Worm (Caenorhabditis elegans) whole organism, mixed stage, embryonic: ENCODE results near the gene srt-16.
"Not testable (repeated sequence)": the region's sequence is repeated elsewhere in the genome, so short reads cannot be mapped to it uniquely, and the experiment has no call there.

ENCODE experiments used
- M03D4.4 ChIP-seq: sonication (generic microtip); optimal IDR thresholded peaks from 2 replicates; lab custom pipeline; 2017; ENCODE audit warnings: mild to moderate bottlenecking, missing genetic modification characterization, missing compliant biosample characterization
- bed-3 ChIP-seq: fragments of 200-800 bp; sonication (Bioruptor generic); optimal IDR thresholded peaks from 3 replicates; lab custom pipeline; 2018; ENCODE audit warnings: mild to moderate bottlenecking, missing genetic modification characterization, moderate library complexity, missing compliant biosample characterization
- blmp-1 ChIP-seq: fragments of 150-350 bp; optimal IDR thresholded peaks from 2 replicates; lab custom pipeline; 2014; ENCODE audit warnings: missing biosample characterization, missing genetic modification characterization
- ceh-43 ChIP-seq: fragments of 200-800 bp; sonication (Bioruptor generic); optimal IDR thresholded peaks from 2 replicates; lab custom pipeline; 2018; ENCODE audit warnings: mild to moderate bottlenecking, missing genetic modification characterization, moderate library complexity, missing compliant biosample characterization
- ceh-83 ChIP-seq: fragments of 200-800 bp; sonication (Bioruptor generic); optimal IDR thresholded peaks from 2 replicates; lab custom pipeline; 2018; ENCODE audit warnings: mild to moderate bottlenecking, missing genetic modification characterization, missing compliant biosample characterization
- ces-1 ChIP-seq: fragments of 150-350 bp; optimal IDR thresholded peaks from 2 replicates; lab custom pipeline; 2014; ENCODE audit warnings: missing biosample characterization, missing genetic modification reagents, missing genetic modification characterization
- cnd-1 ChIP-seq: fragments of 200-800 bp; sonication (Bioruptor generic); optimal IDR thresholded peaks from 2 replicates; lab custom pipeline; 2018; ENCODE audit warnings: mild to moderate bottlenecking, missing genetic modification characterization, missing compliant biosample characterization
- drap-1 ChIP-seq: fragments of 200-800 bp; sonication (Bioruptor generic); optimal IDR thresholded peaks from 3 replicates; lab custom pipeline; 2018; ENCODE audit warnings: mild to moderate bottlenecking, missing genetic modification characterization, missing compliant biosample characterization
- elt-3 ChIP-seq: fragments of 150-350 bp; optimal IDR thresholded peaks from 2 replicates; lab custom pipeline; 2014; ENCODE audit warnings: missing biosample characterization, missing genetic modification characterization
- flh-1 ChIP-seq: fragments of 200-800 bp; sonication (Bioruptor generic); optimal IDR thresholded peaks from 2 replicates; lab custom pipeline; 2018; ENCODE audit warnings: mild to moderate bottlenecking, missing genetic modification characterization, moderate library complexity, missing compliant biosample characterization
- ham-2 ChIP-seq: fragments of 200-800 bp; sonication (Bioruptor generic); optimal IDR thresholded peaks from 2 replicates; lab custom pipeline; 2018; ENCODE audit warnings: mild to moderate bottlenecking, missing genetic modification characterization, missing compliant biosample characterization
- hlh-1 ChIP-seq: fragments of 150-350 bp; optimal IDR thresholded peaks from 2 replicates; lab custom pipeline; 2014; ENCODE audit warnings: missing biosample characterization, missing genetic modification reagents, missing genetic modification characterization
- lin-13 ChIP-seq: fragments of 150-350 bp; optimal IDR thresholded peaks from 2 replicates; lab custom pipeline; 2014; ENCODE audit warnings: missing biosample characterization, missing genetic modification characterization
- lin-32 ChIP-seq: fragments of 200-800 bp; sonication (Bioruptor generic); optimal IDR thresholded peaks from 2 replicates; lab custom pipeline; 2018; ENCODE audit warnings: mild to moderate bottlenecking, missing genetic modification characterization, missing compliant biosample characterization
- lsy-2 ChIP-seq: fragments of 150-350 bp; optimal IDR thresholded peaks from 2 replicates; lab custom pipeline; 2014; ENCODE audit warnings: missing biosample characterization, missing genetic modification characterization
- mep-1 ChIP-seq: fragments of 150-350 bp; optimal IDR thresholded peaks from 2 replicates; lab custom pipeline; 2017; ENCODE audit warnings: missing biosample characterization, missing genetic modification reagents, missing genetic modification characterization, inconsistent platforms
- mls-2 ChIP-seq: sonication (generic microtip); optimal IDR thresholded peaks from 2 replicates; lab custom pipeline; 2016; ENCODE audit warnings: mild to moderate bottlenecking, missing genetic modification characterization, moderate library complexity, missing compliant biosample characterization
- nhr-12 ChIP-seq: fragments of 150-350 bp; optimal IDR thresholded peaks from 2 replicates; lab custom pipeline; 2014; ENCODE audit warnings: missing biosample characterization, missing genetic modification characterization
- nhr-2 ChIP-seq: fragments of 150-350 bp; optimal IDR thresholded peaks from 2 replicates; lab custom pipeline; 2014; ENCODE audit warnings: missing biosample characterization, missing genetic modification characterization
- nhr-237 ChIP-seq: fragments of 150-350 bp; optimal IDR thresholded peaks from 2 replicates; lab custom pipeline; 2014; ENCODE audit warnings: missing biosample characterization, missing genetic modification characterization
- nhr-28 ChIP-seq: fragments of 150-350 bp; optimal IDR thresholded peaks from 2 replicates; lab custom pipeline; 2014; ENCODE audit warnings: missing biosample characterization, missing genetic modification characterization
- nhr-76 ChIP-seq: sonication (generic microtip); optimal IDR thresholded peaks from 2 replicates; lab custom pipeline; 2017; ENCODE audit warnings: missing biosample characterization, missing genetic modification characterization
- pha-4 ChIP-seq: fragments of 150-350 bp; optimal IDR thresholded peaks from 2 replicates; lab custom pipeline; 2018; ENCODE audit warnings: missing biosample characterization, missing genetic modification reagents, missing genetic modification characterization
- sem-2 ChIP-seq: fragments of 200-800 bp; sonication (Bioruptor generic); optimal IDR thresholded peaks from 2 replicates; lab custom pipeline; 2018; ENCODE audit warnings: mild to moderate bottlenecking, missing genetic modification characterization, missing compliant biosample characterization
- snpc-4 ChIP-seq: fragments of 150-350 bp; optimal IDR thresholded peaks from 2 replicates; lab custom pipeline; 2014; ENCODE audit warnings: missing biosample characterization, missing genetic modification characterization
- sptf-1 ChIP-seq: sonication (generic microtip); optimal IDR thresholded peaks from 2 replicates; lab custom pipeline; 2017; ENCODE audit warnings: mild to moderate bottlenecking, missing genetic modification characterization, moderate library complexity, missing compliant biosample characterization
- unc-120 ChIP-seq: sonication (generic microtip); optimal IDR thresholded peaks from 2 replicates; lab custom pipeline; 2017; ENCODE audit warnings: missing genetic modification characterization, missing compliant biosample characterization; ENCODE audit not compliant: poor library complexity, severe bottlenecking
- unc-39 ChIP-seq: fragments of 150-350 bp; optimal IDR thresholded peaks from 2 replicates; lab custom pipeline; 2014; ENCODE audit warnings: missing biosample characterization, missing genetic modification characterization
- unc-62 ChIP-seq: fragments of 150-350 bp; optimal IDR thresholded peaks from 2 replicates; lab custom pipeline; 2014; ENCODE audit warnings: missing biosample characterization, missing genetic modification reagents, missing genetic modification characterization
- zip-8 ChIP-seq: fragments of 150-350 bp; optimal IDR thresholded peaks from 2 replicates; lab custom pipeline; 2014; ENCODE audit warnings: missing biosample characterization, missing genetic modification characterization
- ztf-11 ChIP-seq: fragments of 150-350 bp; optimal IDR thresholded peaks from 2 replicates; lab custom pipeline; 2014; ENCODE audit warnings: missing biosample characterization, missing genetic modification characterization

The srt-16 gene

ce11 chrV:3104134-3104533 is 39.8 kb upstream of the srt-16 start, which contains the start of gene str-66:
Gene str-66, minus strand, starts transcription at chrV:3104234.
- TF ChIP-seq nhr-2 (no peak), nhr-28 (no peak), lsy-2 (tag; lab: Kevin White, UChicago) (no peak), blmp-1 (tag; lab: Kevin White, UChicago) (no peak), mls-2 (tag; lab: Kevin White, UChicago) (no peak)

DNA sequence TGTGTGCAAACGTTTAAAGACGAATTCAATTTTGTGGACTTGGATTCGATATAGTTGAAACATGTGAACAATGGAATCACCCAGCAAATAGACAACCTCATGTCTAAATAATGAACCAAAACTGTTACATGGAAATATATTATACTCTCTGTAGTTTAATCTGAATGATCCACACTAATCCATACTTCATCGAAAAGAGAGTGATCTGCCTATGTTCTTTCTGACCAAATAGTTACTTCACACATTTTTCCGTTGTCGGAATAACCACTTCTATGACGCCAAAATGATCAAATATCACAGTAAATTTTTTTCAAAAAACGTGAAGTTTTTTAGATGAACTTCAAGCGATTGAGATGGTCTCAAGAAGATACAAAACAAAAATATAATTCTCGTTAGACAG is 37.7 kb upstream of the srt-16 start, which contains the start of gene Y73C8C.4:
Y73C8C.4 (minus strand) TSS at position 101 of the 400 bp plus-strand sequence.
- TF ChIP-seq ces-1 (GFP tag; lab: Kevin White, UChicago); cnd-1 (tag; lab: Kevin White, UChicago); elt-3: not testable (repeated sequence)
- TF ChIP-seq, all 35 proteins: peak for 0; not testable (repeated sequence) for 35

- no peak for TF ChIP-seq snpc-4
- no peak for TF ChIP-seq ceh-83
- no peak for TF ChIP-seq mep-1
- no peak for TF ChIP-seq sptf-1 (tag; lab: Kevin White, UChicago)
- no peak for TF ChIP-seq ham-2
- no peak for TF ChIP-seq nhr-12
- TF ChIP-seq ceh-43 (GFP tag; lab: Kevin White, UChicago) = no peak
- TF ChIP-seq bed-3 (GFP tag; lab: Kevin White, UChicago) = no peak
- TF ChIP-seq nhr-2 = no peak
- no peak for TF ChIP-seq zip-8 (tag; lab: Kevin White, UChicago)
- no peak for TF ChIP-seq elt-3
- TF ChIP-seq hlh-1 (tag; lab: Kevin White, UChicago) = no peak
- TF ChIP-seq lin-32 (GFP tag; lab: Kevin White, UChicago) = no peak
- no peak for TF ChIP-seq nhr-237
- no peak for TF ChIP-seq lsy-2 (tag; lab: Kevin White, UChicago)
These were observed 36.2 kb upstream of the srt-16 start for ce11 chrV:3100527-3100926.

DNA sequence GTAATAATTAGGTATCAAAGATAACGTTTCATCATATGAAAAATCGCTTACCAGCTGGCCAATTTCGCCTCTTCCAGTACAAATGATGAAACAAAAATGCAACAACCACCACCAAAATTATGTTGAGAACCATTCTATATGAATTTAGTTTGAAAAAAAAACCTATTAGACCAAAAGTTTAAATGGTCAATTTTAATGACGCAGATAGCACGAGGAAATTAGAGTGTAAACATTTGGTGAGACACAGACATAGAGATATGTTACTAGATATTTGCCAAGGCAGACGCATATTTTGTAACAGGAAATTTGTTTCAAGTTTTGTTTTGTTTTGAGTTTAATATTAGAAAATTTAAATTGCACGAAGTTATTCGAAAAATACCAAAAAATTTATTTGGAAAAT is 30.0 kb upstream of the srt-16 start, which contains the start of gene cyp-33C9:
cyp-33C9 (minus strand) TSS at position 211 of the 400 bp plus-strand sequence.
- TF ChIP-seq flh-1 (GFP tag; lab: Kevin White, UChicago) (no peak), snpc-4 (no peak), hlh-1 (tag; lab: Kevin White, UChicago) (no peak), pha-4 (tag; lab: Kevin White, UChicago) (no peak), nhr-76 (tag; lab: Kevin White, UChicago) (no peak), unc-39 (no peak), sptf-1 (tag; lab: Kevin White, UChicago) (no peak), unc-120 (tag; lab: Kevin White, UChicago) (no peak), nhr-2 (no peak), lsy-2 (tag; lab: Kevin White, UChicago) (no peak), bed-3 (GFP tag; lab: Kevin White, UChicago) (no peak), unc-62 (GFP tag; lab: Kevin White, UChicago) (no peak), ces-1 (GFP tag; lab: Kevin White, UChicago) (no peak)

- no peak for TF ChIP-seq lin-13 (tag; lab: Kevin White, UChicago)
- no peak for TF ChIP-seq M03D4.4 (tag; lab: Kevin White, UChicago)
- no peak for TF ChIP-seq cnd-1 (tag; lab: Kevin White, UChicago)
- TF ChIP-seq snpc-4 = no peak
- TF ChIP-seq nhr-12 = no peak
- TF ChIP-seq zip-8 (tag; lab: Kevin White, UChicago) = no peak
- TF ChIP-seq ztf-11 (tag; lab: Kevin White, UChicago) = no peak
- no peak for TF ChIP-seq unc-62 (GFP tag; lab: Kevin White, UChicago)
- TF ChIP-seq blmp-1 (tag; lab: Kevin White, UChicago) = no peak
These were observed 24.4 kb upstream of the srt-16 start, which contains the start of gene acs-21 for ce11 chrV:3088768-3089167. Gene acs-21, plus strand, starts transcription at chrV:3089068.

DNA sequence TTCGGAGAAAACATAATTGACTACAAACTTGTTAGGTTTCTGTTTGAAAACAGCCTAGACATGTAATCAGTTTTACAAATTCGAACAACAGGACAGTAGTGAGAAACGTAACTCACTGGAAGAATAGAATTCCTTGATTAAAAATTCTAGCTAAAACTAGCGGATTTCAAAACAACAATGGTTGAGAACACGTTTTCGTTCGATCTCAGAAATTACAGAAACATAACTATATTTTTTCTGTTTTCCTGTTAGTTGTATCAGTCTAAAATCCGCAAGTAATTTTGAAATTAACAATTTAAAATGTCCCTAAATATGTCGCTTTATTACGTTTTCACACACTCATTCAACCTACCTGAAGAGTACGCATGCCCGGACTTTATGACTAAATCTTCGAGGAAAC is 21.9 kb upstream of the srt-16 start, which contains the start of gene srt-8:
srt-8 (plus strand) TSS at position 301 of the 400 bp plus-strand sequence.
- TF ChIP-seq drap-1 (no peak), mep-1 (no peak), unc-39 (no peak), nhr-76 (tag; lab: Kevin White, UChicago) (no peak), ceh-83 (no peak), ztf-11 (tag; lab: Kevin White, UChicago) (no peak), pha-4 (tag; lab: Kevin White, UChicago) (no peak), unc-62 (GFP tag; lab: Kevin White, UChicago) (no peak), ces-1 (GFP tag; lab: Kevin White, UChicago) (no peak), sem-2 (no peak), sptf-1 (tag; lab: Kevin White, UChicago) (no peak), cnd-1 (tag; lab: Kevin White, UChicago) (no peak)
